Fruit fly (Drosophila melanogaster) S2 (cell line): ENCODE results near the gene CG42637.

Source experiments
- CG8478 ChIP-seq: fragments of >200 bp; optimal IDR thresholded peaks from 2 replicates; lab custom pipeline; 2018
- CTCF ChIP-seq, 2 experiments: fragments of >200 bp; optimal IDR thresholded peaks; 2 replicates each; lab custom pipeline; 2018

DNA sequence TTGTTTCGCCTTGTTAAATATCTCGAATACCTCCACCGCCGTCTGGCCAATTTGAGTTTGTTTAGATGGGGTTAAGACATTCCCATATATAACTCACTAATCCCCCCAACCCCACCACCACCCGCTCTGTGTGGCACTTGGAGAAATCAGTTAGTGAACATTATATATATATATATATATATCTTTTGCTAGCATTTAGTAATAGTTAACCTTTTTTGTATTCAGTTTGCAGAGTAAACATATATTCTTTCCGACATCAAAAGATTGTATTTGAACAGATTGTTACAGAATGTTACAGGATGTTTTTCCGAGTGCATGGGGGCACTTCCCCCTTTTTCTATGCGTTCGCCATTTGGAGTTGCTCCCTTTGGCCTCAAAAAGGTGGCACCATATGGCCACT lies 122.9 kb downstream of the CG42637 start:
- TF ChIP-seq CTCF (optimal IDR thresholded peaks at IDR 0.05; lab: Kevin White, UChicago) (no peak), CG8478 (no peak)
